Worm (Caenorhabditis elegans): ENCODE measurements around the gene rpt-2.

- TF ChIP-seq ztf-23 (GFP tag; IDR thresholded peaks at IDR 0.05): no peak
- no peak for TF ChIP-seq med-1 (GFP tag; optimal IDR thresholded peaks at IDR 0.05; ENCODE audit: insufficient read depth)
- no peak for TF ChIP-seq cog-1 (tag; optimal IDR thresholded peaks at IDR 0.05)
- TF ChIP-seq flt-1 (GFP tag; IDR thresholded peaks at IDR 0.05): no peak
- no peak for TF ChIP-seq klf-2 (GFP tag; conservative IDR thresholded peaks at IDR 0.05)
Observed at ce11 chrV:5972582-5972981, 44.9 kb downstream of the rpt-2 start.
